Worm (Caenorhabditis elegans) whole organism, L1 larva: ENCODE data around the gene F12A10.1.

Experiments
- F16B12.6 ChIP-seq: fragments of 150-350 bp; optimal IDR thresholded peaks from 2 replicates; lab custom pipeline; 2014; ENCODE audit warnings: missing biosample characterization, missing genetic modification characterization
- ama-1 ChIP-seq: fragments of 150-350 bp; optimal IDR thresholded peaks from 2 replicates; lab custom pipeline; 2014
- fkh-10 ChIP-seq: sonication (generic microtip); optimal IDR thresholded peaks from 2 replicates; lab custom pipeline; 2017; ENCODE audit warnings: missing biosample characterization, missing genetic modification reagents, missing genetic modification characterization
- lsy-2 ChIP-seq, 2 experiments: fragments of 150-350 bp; optimal IDR thresholded peaks; 2 replicates each; lab custom pipeline; 2014; ENCODE audit warnings: missing biosample characterization in 2 of 2, missing genetic modification characterization in 2 of 2
- nhr-12 ChIP-seq: sonication (generic microtip); optimal IDR thresholded peaks from 2 replicates; lab custom pipeline; 2017; ENCODE audit warnings: missing biosample characterization, missing genetic modification characterization
- nhr-85 ChIP-seq: sonication (generic microtip); peaks from one replicate; lab custom pipeline; 2016; ENCODE audit warnings: missing genetic modification characterization, inconsistent platforms, missing compliant biosample characterization
- snpc-4 ChIP-seq: fragments of 150-350 bp; optimal IDR thresholded peaks from 2 replicates; lab custom pipeline; 2014; ENCODE audit warnings: missing biosample characterization, missing genetic modification characterization

DNA sequence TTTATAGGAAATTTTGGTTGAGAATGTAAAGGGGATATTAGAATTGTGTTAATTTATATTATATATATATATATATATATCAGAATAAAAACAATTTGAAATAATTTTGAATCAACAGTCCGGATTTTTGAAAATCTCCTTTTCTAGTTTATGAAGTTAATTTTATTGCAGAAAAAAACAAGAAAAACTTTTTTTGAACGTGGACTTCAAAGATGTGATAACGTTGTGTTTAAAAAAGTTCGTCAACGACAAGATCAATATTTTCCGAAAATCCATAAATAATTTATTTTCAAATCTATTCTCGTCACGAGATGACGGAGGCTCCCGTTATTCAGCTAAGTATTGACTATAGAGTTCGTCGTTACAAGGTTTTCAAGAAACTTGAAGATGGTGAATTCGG is 41.2 kb downstream of the F12A10.1 start, which contains the start of gene C17C3.11:
- TF ChIP-seq ama-1 (lab: Kevin White, UChicago) (no peak), F16B12.6 (tag; lab: Kevin White, UChicago) (no peak), fkh-10 (GFP tag; lab: Kevin White, UChicago) (no peak), snpc-4 (tag; lab: Kevin White, UChicago) (no peak), nhr-12 (tag; lab: Kevin White, UChicago) (no peak), lsy-2 (tag; optimal IDR thresholded peaks at IDR 0.05; lab: Kevin White, UChicago) (no peak), nhr-85 (tag; lab: Kevin White, UChicago) (no peak)
